Fruit fly (Drosophila melanogaster): ENCODE measurements around the gene CG12105.

Gene CG12105

DNA sequence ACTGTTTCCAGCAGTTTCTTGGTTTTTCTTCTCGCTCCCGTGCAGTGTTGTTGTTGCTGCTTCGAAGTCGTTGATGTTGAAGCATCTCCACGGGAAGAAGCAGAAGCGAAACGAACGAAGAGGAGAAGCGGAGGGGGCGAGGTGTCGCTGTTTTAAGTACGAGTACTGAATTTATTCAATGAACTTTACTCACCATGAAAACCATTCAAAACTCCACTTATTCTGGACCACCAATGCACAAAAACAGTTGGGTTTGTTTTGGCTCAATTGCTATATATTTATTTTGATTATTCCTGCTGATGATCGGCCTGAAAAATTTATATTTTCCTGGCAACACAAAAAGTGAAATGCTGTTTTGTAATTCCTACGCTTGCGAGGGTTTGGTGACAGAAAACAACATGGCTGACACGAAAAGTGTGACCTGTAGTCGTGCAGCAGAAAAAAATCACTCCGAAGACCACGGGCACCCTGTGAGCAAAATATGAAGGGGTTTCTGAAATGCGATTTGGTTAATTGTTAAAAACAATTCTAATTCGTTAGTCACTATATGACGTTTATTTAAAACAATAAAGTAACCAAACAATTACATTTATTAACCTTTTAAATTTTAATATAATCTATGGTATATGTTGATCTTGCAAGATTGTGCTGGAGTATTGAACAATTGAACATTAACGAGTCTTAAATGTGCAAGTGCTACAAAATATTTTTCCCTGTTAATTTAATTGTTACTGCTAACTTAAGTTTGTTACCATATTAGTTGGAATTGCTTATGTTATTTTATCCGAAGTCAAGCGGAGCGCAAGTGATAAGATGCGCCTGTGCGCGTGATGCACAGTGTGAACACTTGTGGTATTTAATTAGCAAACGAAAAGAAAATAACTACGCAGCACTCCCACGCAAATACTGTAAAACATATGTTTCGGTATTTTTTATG lies 47.1 kb downstream of the CG12105 start, which contains the start of gene CG7879 (continued):
- TF ChIP-seq CG10959 (GFP tag; IDR thresholded peaks at IDR 0.05) = no peak
- TF ChIP-seq phol (tag; optimal IDR thresholded peaks at IDR 0.05) = peak; percentile 99
- TF ChIP-seq CG12391 (tag; optimal IDR thresholded peaks at IDR 0.05) = peak; percentile 54
- TF ChIP-seq otp (GFP tag; IDR thresholded peaks at IDR 0.05) = 0 out of 3 replicates have a peak, but pooled peaks have one; percentile 16
- TF ChIP-seq CG8388 (GFP tag; optimal IDR thresholded peaks at IDR 0.05) = no peak
- no peak for TF ChIP-seq danr (GFP tag; IDR thresholded peaks at IDR 0.05)
- TF ChIP-seq CG2199 (GFP tag; IDR thresholded peaks at IDR 0.05) = no peak
- TF ChIP-seq CG8924 (tag; optimal IDR thresholded peaks at IDR 0.05) = peak; percentile 47
- TF ChIP-seq CG12299 (tag; optimal IDR thresholded peaks at IDR 0.05) = peak; percentile 26
- peak; percentile 59 for TF ChIP-seq CG12659 (GFP tag; optimal IDR thresholded peaks at IDR 0.05)
- TF ChIP-seq CG17829 (tag; optimal IDR thresholded peaks at IDR 0.05) = peak; percentile 20
- TF ChIP-seq ewg (GFP tag; optimal IDR thresholded peaks at IDR 0.05) = peak; percentile 33
- TF ChIP-seq Hsf (GFP tag; optimal IDR thresholded peaks at IDR 0.05) = no peak
- TF ChIP-seq NfI (GFP tag; optimal IDR thresholded peaks at IDR 0.05) = no peak
- peak; percentile 1 for TF ChIP-seq Ssrp (tag; optimal IDR thresholded peaks at IDR 0.05)
- no peak for TF ChIP-seq CG10147 (GFP tag; optimal IDR thresholded peaks at IDR 0.05)
- TF ChIP-seq CG7556 (GFP tag; optimal IDR thresholded peaks at IDR 0.05) = no peak
- TF ChIP-seq CG12155 (GFP tag; optimal IDR thresholded peaks at IDR 0.05) = peak; percentile 20
- TF ChIP-seq Hand (GFP tag; optimal IDR thresholded peaks at IDR 0.05) = peak; percentile 25
- TF ChIP-seq Adf1 (GFP tag; IDR thresholded peaks at IDR 0.05) = no peak
- TF ChIP-seq CG11456 (GFP tag; IDR thresholded peaks at IDR 0.05) = no peak; the same call in 2 of the 3 replicates
- peak; percentile 10; the same call in 1 of the 3 replicates for TF ChIP-seq CG34422 (GFP tag; IDR thresholded peaks at IDR 0.05)
- TF ChIP-seq bbx (GFP tag; IDR thresholded peaks at IDR 0.05; ENCODE audit: partially characterized antibody) = 0 out of 2 replicates have a peak, but pooled peaks have one; percentile 51
- TF ChIP-seq YL-1 (GFP tag; optimal IDR thresholded peaks at IDR 0.05) = peak; percentile 91
- no peak for TF ChIP-seq emc (GFP tag; optimal IDR thresholded peaks at IDR 0.05)
- TF ChIP-seq Sry-β (GFP tag; optimal IDR thresholded peaks at IDR 0.05) = no peak
- TF ChIP-seq Fer2 (tag; optimal IDR thresholded peaks at IDR 0.05) = no peak
- no peak for TF ChIP-seq repo (GFP tag; optimal IDR thresholded peaks at IDR 0.05)
- TF ChIP-seq Xrp1 (GFP tag; IDR thresholded peaks at IDR 0.05) = 0 out of 2 replicates have a peak, but pooled peaks have one; percentile 13
- peak; percentile 45 for TF ChIP-seq caup (GFP tag; optimal IDR thresholded peaks at IDR 0.05; ENCODE audit: severe bottlenecking)
- no peak for TF ChIP-seq Oaz (GFP tag; IDR thresholded peaks at IDR 0.05)
- peak; percentile 62 for TF ChIP-seq chm (GFP tag; IDR thresholded peaks at IDR 0.05)
- TF ChIP-seq CG16813 (GFP tag; IDR thresholded peaks at IDR 0.05; ENCODE audit: partially characterized antibody) = no peak; the same call in 2 of the 3 replicates
- TF ChIP-seq CG7839 (tag; optimal IDR thresholded peaks at IDR 0.05) = peak; percentile 15
- no peak for TF ChIP-seq HLH3B (GFP tag; IDR thresholded peaks at IDR 0.05)
- no peak for TF ChIP-seq Awh (GFP tag; IDR thresholded peaks at IDR 0.05)
- peak; percentile 92 for TF ChIP-seq klu (GFP tag; IDR thresholded peaks at IDR 0.05)
- no peak for TF ChIP-seq da (GFP tag; optimal IDR thresholded peaks at IDR 0.05)
- TF ChIP-seq CG8765 (GFP tag; IDR thresholded peaks at IDR 0.05) = 0 out of 2 replicates have a peak, but pooled peaks have one; percentile 14
- peak; percentile 33; the same call in 1 of the 2 replicates for TF ChIP-seq Bgb (GFP tag; IDR thresholded peaks at IDR 0.05; ENCODE audit: partially characterized antibody)
- TF ChIP-seq luna (GFP tag; optimal IDR thresholded peaks at IDR 0.05) = no peak
- peak; percentile 16 for TF ChIP-seq slou (GFP tag; optimal IDR thresholded peaks at IDR 0.05)
- TF ChIP-seq CG30403 (GFP tag; optimal IDR thresholded peaks at IDR 0.05) = peak; percentile 68
- TF ChIP-seq Opbp (GFP tag; IDR thresholded peaks at IDR 0.05; ENCODE audit: partially characterized antibody) = no peak
- TF ChIP-seq Tbp (GFP tag; optimal IDR thresholded peaks at IDR 0.05) = no peak
- TF ChIP-seq pb (GFP tag; optimal IDR thresholded peaks at IDR 0.05) = no peak
- TF ChIP-seq CG13624 (GFP tag; optimal IDR thresholded peaks at IDR 0.05) = peak; percentile 10
- peak; percentile 98 for TF ChIP-seq nerfin-1 (tag; optimal IDR thresholded peaks at IDR 0.05)
